Worm (Caenorhabditis elegans): ENCODE results near the gene F54B11.8.

DNA sequence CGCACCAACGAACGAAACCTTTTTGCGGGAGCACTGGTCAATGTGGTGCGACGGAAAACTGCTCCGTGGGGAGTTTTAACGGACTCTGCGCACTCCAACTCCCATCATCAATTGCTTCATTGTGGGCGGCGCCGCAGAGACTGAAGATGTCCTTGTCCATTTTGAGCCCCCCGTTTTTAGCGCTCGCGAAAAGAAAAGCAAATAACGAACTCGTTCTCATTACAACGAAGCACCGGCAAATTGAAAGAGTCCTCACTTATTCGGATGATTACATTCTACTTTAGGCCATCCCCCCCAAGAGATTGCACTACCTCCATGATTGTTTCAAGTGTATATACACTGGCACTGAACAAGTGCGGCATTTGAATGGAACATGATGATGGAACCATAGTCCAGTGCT is 43.1 kb upstream of the F54B11.8 start, which contains the start of gene acr-9:
- TF ChIP-seq sptf-1 (tag; optimal IDR thresholded peaks at IDR 0.05) = no peak
- no peak for TF ChIP-seq nhr-2 (tag; optimal IDR thresholded peaks at IDR 0.05)
- TF ChIP-seq elt-1 (tag; optimal IDR thresholded peaks at IDR 0.05; ENCODE audit: borderline replicate concordance, insufficient read depth) = no peak
- TF ChIP-seq hlh-1 (tag; optimal IDR thresholded peaks at IDR 0.05) = no peak
- no peak for TF ChIP-seq unc-39 (tag; optimal IDR thresholded peaks at IDR 0.05)
- TF ChIP-seq lin-32 (GFP tag; optimal IDR thresholded peaks at IDR 0.05) = no peak
- no peak for TF ChIP-seq ztf-11 (tag; optimal IDR thresholded peaks at IDR 0.05)
- TF ChIP-seq nhr-28 (tag; optimal IDR thresholded peaks at IDR 0.05) = no peak
